Fruit fly (Drosophila melanogaster) whole organism, prepupa: Measurements from ENCODE around the gene CG32855.

Source experiments
- CG10631 ChIP-seq: fragments of 200-800 bp; sonication (Bioruptor generic); optimal IDR thresholded peaks from 2 replicates; lab custom pipeline; 2016; ENCODE audit warnings: missing biosample characterization, missing genetic modification characterization
- CG11294 ChIP-seq: fragments of 200-800 bp; sonication (Bioruptor generic); IDR thresholded peaks from 2 replicates; pipeline ENCODE4 v1.3.6; 2022; ENCODE audit warnings: missing biosample characterization, missing genetic modification characterization
- CG11902 ChIP-seq: fragments of 200-800 bp; sonication (Bioruptor generic); optimal IDR thresholded peaks from 3 replicates; lab custom pipeline; 2016; ENCODE audit warnings: missing biosample characterization, missing genetic modification characterization
- CG15336 ChIP-seq: fragments of 200-800 bp; sonication (Bioruptor generic); IDR thresholded peaks from 2 replicates; pipeline ENCODE4 v1.3.6; 2022; ENCODE audit warnings: missing biosample characterization, missing genetic modification characterization
- CG1621 ChIP-seq: fragments of 200-800 bp; sonication (Bioruptor generic); optimal IDR thresholded peaks from 3 replicates; lab custom pipeline; 2018; ENCODE audit warnings: missing biosample characterization, mild to moderate bottlenecking, missing genetic modification characterization
- CG16779 ChIP-seq: fragments of 200-800 bp; sonication (Bioruptor generic); optimal IDR thresholded peaks from 3 replicates; lab custom pipeline; 2017; ENCODE audit warnings: missing biosample characterization, mild to moderate bottlenecking, missing genetic modification characterization
- CG3032 ChIP-seq: fragments of 200-800 bp; optimal IDR thresholded peaks from 2 replicates; lab custom pipeline; 2019; ENCODE audit warnings: missing biosample characterization, mild to moderate bottlenecking, missing genetic modification characterization, moderate library complexity
- CG31627 ChIP-seq: fragments of 200-800 bp; sonication (Bioruptor generic); optimal IDR thresholded peaks from 3 replicates; lab custom pipeline; 2016; ENCODE audit warnings: missing biosample characterization, missing genetic modification characterization
- CG32006 ChIP-seq: fragments of 200-800 bp; sonication (Bioruptor generic); optimal IDR thresholded peaks from 3 replicates; lab custom pipeline; 2017; ENCODE audit warnings: missing biosample characterization, mild to moderate bottlenecking, missing genetic modification characterization
- CG3919 ChIP-seq: fragments of 200-800 bp; sonication (Bioruptor generic); optimal IDR thresholded peaks from 3 replicates; lab custom pipeline; 2016; ENCODE audit warnings: missing biosample characterization, missing genetic modification characterization
- CG6792 ChIP-seq: fragments of 200-800 bp; sonication (Bioruptor generic); optimal IDR thresholded peaks from 3 replicates; lab custom pipeline; 2016; ENCODE audit warnings: missing biosample characterization, missing genetic modification characterization
- CG6808 ChIP-seq: fragments of 200-800 bp; sonication (Bioruptor generic); optimal IDR thresholded peaks from 3 replicates; lab custom pipeline; 2017; ENCODE audit warnings: missing biosample characterization, missing genetic modification characterization, mild to moderate bottlenecking, moderate library complexity, missing genetic modification reagents
- CG8632 ChIP-seq: fragments of 200-800 bp; sonication (Bioruptor generic); optimal IDR thresholded peaks from 3 replicates; lab custom pipeline; 2016; ENCODE audit warnings: missing biosample characterization, missing genetic modification characterization
- Eip75B ChIP-seq: fragments of 200-800 bp; sonication (Bioruptor generic); optimal IDR thresholded peaks from 3 replicates; lab custom pipeline; 2016; ENCODE audit warnings: missing biosample characterization, missing genetic modification characterization
- Eip78C ChIP-seq: fragments of 200-800 bp; sonication (Bioruptor generic); peaks from one replicate; lab custom pipeline; 2016; ENCODE audit warnings: missing biosample characterization, missing genetic modification characterization
- Ets96B ChIP-seq: fragments of 200-800 bp; optimal IDR thresholded peaks from 2 replicates; lab custom pipeline; 2019; ENCODE audit warnings: missing biosample characterization, mild to moderate bottlenecking, missing genetic modification characterization, moderate library complexity
- Gug ChIP-seq: fragments of 200-800 bp; sonication (Bioruptor generic); IDR thresholded peaks from 2 replicates; pipeline ENCODE4 v1.3.6; 2022; ENCODE audit warnings: missing biosample characterization, missing genetic modification characterization
- Hr38 ChIP-seq: sonication (Bioruptor generic); optimal IDR thresholded peaks from 2 replicates; lab custom pipeline; 2016; ENCODE audit warnings: missing biosample characterization, missing genetic modification characterization
- Hr39 ChIP-seq: fragments of 200-800 bp; sonication (Bioruptor generic); optimal IDR thresholded peaks from 2 replicates; lab custom pipeline; 2016; ENCODE audit warnings: missing biosample characterization, missing genetic modification characterization
- Hr4 ChIP-seq: fragments of 200-800 bp; sonication (Bioruptor generic); optimal IDR thresholded peaks from 3 replicates; lab custom pipeline; 2016; ENCODE audit warnings: missing biosample characterization, missing genetic modification characterization
- Met ChIP-seq: fragments of 200-800 bp; sonication (Bioruptor generic); optimal IDR thresholded peaks from 3 replicates; lab custom pipeline; 2016; ENCODE audit warnings: missing biosample characterization, missing genetic modification characterization
- Sox102F ChIP-seq: fragments of 200-800 bp; sonication (Bioruptor generic); optimal IDR thresholded peaks from 2 replicates; lab custom pipeline; 2016; ENCODE audit warnings: missing biosample characterization, mild to moderate bottlenecking, missing genetic modification characterization
- Sox14 ChIP-seq: fragments of 200-800 bp; sonication (Bioruptor generic); optimal IDR thresholded peaks from 3 replicates; lab custom pipeline; 2016; ENCODE audit warnings: missing biosample characterization, missing genetic modification characterization
- Sox15 ChIP-seq: fragments of 200-800 bp; sonication (Bioruptor generic); optimal IDR thresholded peaks from 3 replicates; lab custom pipeline; 2016; ENCODE audit warnings: missing biosample characterization, missing genetic modification characterization
- acj6 ChIP-seq: fragments of 200-800 bp; sonication (Bioruptor generic); optimal IDR thresholded peaks from 3 replicates; lab custom pipeline; 2016; ENCODE audit warnings: missing biosample characterization, missing genetic modification characterization
- cyc ChIP-seq: fragments of 200-800 bp; sonication (Bioruptor generic); optimal IDR thresholded peaks from 3 replicates; lab custom pipeline; 2016; ENCODE audit warnings: missing biosample characterization, missing genetic modification characterization
- dsx ChIP-seq: fragments of 200-800 bp; optimal IDR thresholded peaks from 3 replicates; lab custom pipeline; 2019; ENCODE audit warnings: missing biosample characterization, mild to moderate bottlenecking, missing genetic modification characterization, moderate library complexity; ENCODE audit not compliant: poor library complexity, severe bottlenecking
- eg ChIP-seq: fragments of 200-800 bp; sonication (Bioruptor generic); IDR thresholded peaks from 3 replicates; pipeline ENCODE4 v1.3.6; 2022; ENCODE audit warnings: missing biosample characterization, missing genetic modification characterization
- esn ChIP-seq: fragments of 200-800 bp; sonication (Bioruptor generic); optimal IDR thresholded peaks from 2 replicates; lab custom pipeline; 2016; ENCODE audit warnings: missing biosample characterization, mild to moderate bottlenecking, missing genetic modification characterization, moderate library complexity
- fd85E ChIP-seq: fragments of 200-800 bp; sonication (Bioruptor generic); optimal IDR thresholded peaks from 3 replicates; lab custom pipeline; 2016; ENCODE audit warnings: missing biosample characterization, missing genetic modification characterization
- fkh ChIP-seq: fragments of 200-800 bp; sonication (Bioruptor generic); optimal IDR thresholded peaks from 3 replicates; lab custom pipeline; 2017; ENCODE audit warnings: missing biosample characterization, mild to moderate bottlenecking, missing genetic modification characterization, moderate library complexity
- lz ChIP-seq: fragments of 200-800 bp; sonication (Bioruptor generic); optimal IDR thresholded peaks from 3 replicates; lab custom pipeline; 2016; ENCODE audit warnings: missing biosample characterization, missing genetic modification characterization
- net ChIP-seq: fragments of 200-800 bp; sonication (Bioruptor generic); optimal IDR thresholded peaks from 3 replicates; lab custom pipeline; 2016; ENCODE audit warnings: missing biosample characterization, missing genetic modification characterization
- pdm3 ChIP-seq: fragments of 200-800 bp; sonication (Bioruptor generic); optimal IDR thresholded peaks from 3 replicates; lab custom pipeline; 2016; ENCODE audit warnings: missing biosample characterization, missing genetic modification characterization
- spab ChIP-seq: fragments of 200-800 bp; sonication (Bioruptor generic); optimal IDR thresholded peaks from 2 replicates; lab custom pipeline; 2017; ENCODE audit warnings: missing biosample characterization, mild to moderate bottlenecking, missing genetic modification characterization, missing genetic modification reagents
- ss ChIP-seq, 2 experiments: fragments of 200-800 bp; sonication (Bioruptor generic); optimal IDR thresholded peaks; 2 replicates in 1 of 2; 3 replicates in 1 of 2; lab custom pipeline; 2017 to 2018; ENCODE audit warnings: mild to moderate bottlenecking in 2 of 2, missing biosample characterization in 2 of 2, missing genetic modification characterization in 2 of 2, moderate library complexity in 1 of 2
- topi ChIP-seq: fragments of 200-800 bp; sonication (Bioruptor generic); optimal IDR thresholded peaks from 3 replicates; lab custom pipeline; 2016; ENCODE audit warnings: missing biosample characterization, missing genetic modification characterization
- vri ChIP-seq: fragments of 200-800 bp; sonication (Bioruptor generic); optimal IDR thresholded peaks from 3 replicates; lab custom pipeline; 2016; ENCODE audit warnings: missing biosample characterization, mild to moderate bottlenecking, missing genetic modification characterization

CG32855 gene

DNA sequence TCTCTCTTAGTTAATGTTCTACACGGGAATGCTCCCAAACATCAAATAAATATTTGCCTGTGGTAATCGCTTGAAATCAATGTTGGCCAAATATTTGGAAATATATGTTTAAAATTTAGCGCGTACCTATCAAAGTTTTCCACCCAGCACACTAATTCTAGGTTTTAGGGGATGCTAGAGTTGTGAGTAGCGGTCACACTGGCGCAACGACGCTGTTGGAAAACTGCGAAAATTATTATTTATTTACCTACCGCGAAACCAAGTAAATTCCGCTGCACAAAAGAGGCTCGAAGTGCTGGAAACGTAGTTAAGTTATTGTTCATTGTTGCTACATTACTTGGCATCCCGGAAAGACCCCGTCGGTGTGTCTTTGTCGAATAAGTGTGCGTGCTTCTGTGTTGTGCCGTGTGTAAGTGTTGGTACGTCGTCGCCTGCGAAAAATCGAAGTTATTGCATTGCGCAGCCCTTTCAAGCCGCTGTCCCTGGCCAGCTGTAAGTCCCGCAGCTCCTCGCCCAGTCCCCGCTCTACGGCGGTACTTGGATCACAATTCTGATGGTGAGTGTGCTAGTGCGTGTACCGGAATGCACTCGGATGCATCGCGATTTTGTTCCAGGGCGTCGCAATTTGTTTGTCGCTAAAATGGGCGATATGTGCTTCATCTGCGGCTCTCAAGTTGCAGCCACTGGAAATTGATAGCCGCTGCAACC lies 30.0 kb downstream of the CG32855 start, which contains the start of gene msps:
msps (plus strand) TSS at position 181 of the 708 bp plus-strand sequence.
- TF ChIP-seq Ets96B (tag; lab: Kevin White, UChicago) = no peak
- no peak for TF ChIP-seq Met (GFP tag; lab: Kevin White, UChicago)
- TF ChIP-seq fkh (GFP tag; lab: Kevin White, UChicago) = peak; percentile 73
- peak; percentile 52 for TF ChIP-seq Sox14 (GFP tag; lab: Kevin White, UChicago)

DNA sequence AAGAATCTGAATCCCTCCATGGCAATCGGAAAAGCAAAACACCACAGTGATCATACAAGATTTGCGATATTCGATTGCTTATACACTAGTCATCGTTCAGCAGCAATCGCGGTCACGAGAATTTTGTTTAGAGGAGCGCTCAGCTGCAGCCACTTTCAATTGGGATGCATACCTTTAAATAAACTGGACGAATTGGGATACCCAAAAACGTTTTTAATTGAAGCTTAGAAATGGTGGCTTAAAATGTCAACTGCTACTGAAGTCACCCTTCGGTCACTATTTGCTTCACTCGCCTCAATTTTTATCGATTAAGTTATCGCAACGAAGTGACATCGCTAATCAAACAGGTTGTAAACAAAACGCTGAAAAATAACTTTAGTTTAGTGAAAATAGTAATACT lies 31.4 kb downstream of the CG32855 start, which contains the start of the genes IKKbeta and CG5013:
IKKbeta (minus strand) TSS at position 53 of the 400 bp plus-strand sequence.
CG5013 (plus strand) TSS at position 302 of the 400 bp plus-strand sequence.
- TF ChIP-seq Eip78C (GFP tag; lab: Kevin White, UChicago) (peak; percentile 73), CG3919 (peak; percentile 34), CG1621 (tag; lab: Kevin White, UChicago) (peak; percentile 7), acj6 (GFP tag; lab: Kevin White, UChicago) (no peak), Sox14 (GFP tag; lab: Kevin White, UChicago) (peak; percentile 36), eg (GFP tag; lab: Robert Waterston, UW) (0 out of 3 replicates have a peak, but pooled peaks have one; percentile 23), CG32006 (peak; percentile 37), Gug (GFP tag; lab: Robert Waterston, UW) (no peak), CG15336 (0 out of 2 replicates have a peak, but pooled peaks have one; percentile 13), fkh (GFP tag; lab: Kevin White, UChicago) (peak; percentile 69), CG11902 (GFP tag; lab: Kevin White, UChicago) (peak; percentile 21), Hr38 (no peak), Eip75B (GFP tag; lab: Kevin White, UChicago) (peak; percentile 43), ss (GFP tag; optimal IDR thresholded peaks at IDR 0.05; lab: Kevin White, UChicago) (peak in 1 of 2 experiments; percentile 16), CG6792 (GFP tag; lab: Kevin White, UChicago) (no peak), fd85E (no peak), Sox15 (GFP tag; lab: Kevin White, UChicago) (peak; percentile 15), cyc (GFP tag; lab: Kevin White, UChicago) (peak; percentile 59), Hr4 (no peak), Hr39 (GFP tag; lab: Kevin White, UChicago) (peak; percentile 45), lz (GFP tag; lab: Kevin White, UChicago) (peak; percentile 50), CG10631 (peak; percentile 45), Sox102F (GFP tag; lab: Kevin White, UChicago) (peak; percentile 30), esn (peak; percentile 60), dsx (peak; percentile 11), pdm3 (no peak), Ets96B (tag; lab: Kevin White, UChicago) (peak; percentile 23), CG31627 (peak; percentile 56), topi (GFP tag; lab: Kevin White, UChicago) (peak; percentile 49), CG3032 (tag; lab: Kevin White, UChicago) (peak; percentile 60), CG6808 (no peak)
- TF ChIP-seq, all 60 proteins: peak for 23

DNA sequence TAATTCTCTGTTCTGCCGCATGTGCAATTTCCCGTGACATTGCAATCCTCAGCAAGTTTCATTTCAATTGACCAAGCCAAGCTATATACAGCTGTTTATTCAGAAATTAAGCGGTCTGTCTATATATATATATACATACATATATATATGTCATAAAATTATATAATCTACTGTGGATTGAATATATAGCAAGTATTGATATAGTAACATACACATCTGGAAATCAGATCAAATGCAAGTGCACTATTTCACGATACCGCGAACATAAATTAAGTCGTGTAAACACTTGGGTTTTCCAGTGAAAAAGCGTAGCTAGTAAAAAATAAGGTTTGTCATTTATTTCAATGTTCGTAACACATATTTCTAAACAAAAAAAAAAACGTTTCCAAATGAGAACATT lies 34.8 kb downstream of the CG32855 start, which contains the start of gene Jhbp5:
Jhbp5 (minus strand) TSS at position 101 of the 400 bp plus-strand sequence.
- no peak for TF ChIP-seq CG6792 (GFP tag; lab: Kevin White, UChicago)
- no peak for TF ChIP-seq CG11294 (GFP tag; lab: Robert Waterston, UW)
- no peak for TF ChIP-seq CG8632 (GFP tag; lab: Kevin White, UChicago)
- no peak for TF ChIP-seq lz (GFP tag; lab: Kevin White, UChicago)
- no peak for TF ChIP-seq topi (GFP tag; lab: Kevin White, UChicago)
- TF ChIP-seq net = no peak
- no peak for TF ChIP-seq vri (GFP tag; lab: Kevin White, UChicago)
- no peak for TF ChIP-seq ss (GFP tag; optimal IDR thresholded peaks at IDR 0.05; lab: Kevin White, UChicago)
- TF ChIP-seq CG16779 = no peak
- TF ChIP-seq Eip78C (GFP tag; lab: Kevin White, UChicago) = no peak
- no peak for TF ChIP-seq spab (GFP tag; lab: Kevin White, UChicago)
